Worm (Caenorhabditis elegans) whole organism, mixed stage, embryonic: ENCODE data around the gene B0416.5.

ENCODE experiments used
- blmp-1 ChIP-seq: fragments of 150-350 bp; optimal IDR thresholded peaks from 2 replicates; lab custom pipeline; 2014; ENCODE audit warnings: missing biosample characterization, missing genetic modification characterization
- ceh-43 ChIP-seq: fragments of 200-800 bp; sonication (Bioruptor generic); optimal IDR thresholded peaks from 2 replicates; lab custom pipeline; 2018; ENCODE audit warnings: mild to moderate bottlenecking, missing genetic modification characterization, moderate library complexity, missing compliant biosample characterization
- ces-1 ChIP-seq: fragments of 150-350 bp; optimal IDR thresholded peaks from 2 replicates; lab custom pipeline; 2014; ENCODE audit warnings: missing biosample characterization, missing genetic modification reagents, missing genetic modification characterization
- cnd-1 ChIP-seq: fragments of 200-800 bp; sonication (Bioruptor generic); optimal IDR thresholded peaks from 2 replicates; lab custom pipeline; 2018; ENCODE audit warnings: mild to moderate bottlenecking, missing genetic modification characterization, missing compliant biosample characterization
- drap-1 ChIP-seq: fragments of 200-800 bp; sonication (Bioruptor generic); optimal IDR thresholded peaks from 3 replicates; lab custom pipeline; 2018; ENCODE audit warnings: mild to moderate bottlenecking, missing genetic modification characterization, missing compliant biosample characterization
- elt-1 ChIP-seq: sonication (generic microtip); optimal IDR thresholded peaks from 2 replicates; lab custom pipeline; 2017; ENCODE audit warnings: missing genetic modification characterization, mild to moderate bottlenecking, missing compliant biosample characterization, antibody characterized with exemption, moderate library complexity, borderline replicate concordance; ENCODE audit not compliant: insufficient read depth
- elt-3 ChIP-seq: fragments of 150-350 bp; optimal IDR thresholded peaks from 2 replicates; lab custom pipeline; 2014; ENCODE audit warnings: missing biosample characterization, missing genetic modification characterization
- lin-13 ChIP-seq: fragments of 150-350 bp; optimal IDR thresholded peaks from 2 replicates; lab custom pipeline; 2014; ENCODE audit warnings: missing biosample characterization, missing genetic modification characterization
- mep-1 ChIP-seq: fragments of 150-350 bp; optimal IDR thresholded peaks from 2 replicates; lab custom pipeline; 2017; ENCODE audit warnings: missing biosample characterization, missing genetic modification reagents, missing genetic modification characterization, inconsistent platforms
- nhr-237 ChIP-seq: fragments of 150-350 bp; optimal IDR thresholded peaks from 2 replicates; lab custom pipeline; 2014; ENCODE audit warnings: missing biosample characterization, missing genetic modification characterization
- nhr-76 ChIP-seq: sonication (generic microtip); optimal IDR thresholded peaks from 2 replicates; lab custom pipeline; 2017; ENCODE audit warnings: missing biosample characterization, missing genetic modification characterization
- pha-4 ChIP-seq: fragments of 150-350 bp; optimal IDR thresholded peaks from 2 replicates; lab custom pipeline; 2018; ENCODE audit warnings: missing biosample characterization, missing genetic modification reagents, missing genetic modification characterization
- snpc-4 ChIP-seq: fragments of 150-350 bp; optimal IDR thresholded peaks from 2 replicates; lab custom pipeline; 2014; ENCODE audit warnings: missing biosample characterization, missing genetic modification characterization
- unc-39 ChIP-seq: fragments of 150-350 bp; optimal IDR thresholded peaks from 2 replicates; lab custom pipeline; 2014; ENCODE audit warnings: missing biosample characterization, missing genetic modification characterization

- TF ChIP-seq lin-13 (tag; lab: Kevin White, UChicago): no peak
- TF ChIP-seq nhr-76 (tag; lab: Kevin White, UChicago): no peak
- TF ChIP-seq nhr-237 (tag; lab: Kevin White, UChicago): no peak
- no peak for TF ChIP-seq unc-39 (tag; lab: Kevin White, UChicago)
- no peak for TF ChIP-seq drap-1 (GFP tag; lab: Kevin White, UChicago)
- TF ChIP-seq snpc-4 (tag; lab: Kevin White, UChicago): no peak
- no peak for TF ChIP-seq mep-1
- TF ChIP-seq pha-4: no peak
- no peak for TF ChIP-seq ces-1 (GFP tag; lab: Kevin White, UChicago)
- no peak for TF ChIP-seq elt-1 (tag; lab: Kevin White, UChicago)
- TF ChIP-seq elt-3 (tag; lab: Kevin White, UChicago): no peak
- TF ChIP-seq blmp-1 (tag; lab: Kevin White, UChicago): no peak
- TF ChIP-seq cnd-1 (tag; lab: Kevin White, UChicago): no peak
- TF ChIP-seq ceh-43 (GFP tag; lab: Kevin White, UChicago): no peak
These were observed 22.4 kb downstream of the B0416.5 start for ce11 chrX:9248083-9248805.
